Fruit fly (Drosophila melanogaster) whole organism, adult: ENCODE results near the gene CG14223.

Source experiments
- CG33017 ChIP-seq: fragments of 200-800 bp; sonication (Bioruptor generic); optimal IDR thresholded peaks from 2 replicates; lab custom pipeline; 2018; ENCODE audit warnings: missing biosample characterization, mild to moderate bottlenecking, missing genetic modification characterization, moderate library complexity
- CG7045 ChIP-seq: fragments of 200-800 bp; sonication (Bioruptor generic); optimal IDR thresholded peaks from 2 replicates; lab custom pipeline; 2017; ENCODE audit warnings: missing biosample characterization, mild to moderate bottlenecking, missing genetic modification characterization
- Clk ChIP-seq: fragments of 200-800 bp; sonication (Bioruptor generic); optimal IDR thresholded peaks from 2 replicates; lab custom pipeline; 2017; ENCODE audit warnings: missing biosample characterization, missing genetic modification characterization
- Crg-1 ChIP-seq: fragments of 200-800 bp; sonication (Bioruptor generic); optimal IDR thresholded peaks from 2 replicates; lab custom pipeline; 2016; ENCODE audit warnings: missing biosample characterization, missing genetic modification characterization
- cnc ChIP-seq, 2 experiments: fragments of >200 bp; optimal IDR thresholded peaks; 2 replicates each; lab custom pipeline; 2017
- kay ChIP-seq: fragments of 200-800 bp; sonication (Bioruptor generic); peaks from one replicate; lab custom pipeline; 2016; ENCODE audit warnings: missing biosample characterization, missing genetic modification characterization, borderline replicate concordance

DNA sequence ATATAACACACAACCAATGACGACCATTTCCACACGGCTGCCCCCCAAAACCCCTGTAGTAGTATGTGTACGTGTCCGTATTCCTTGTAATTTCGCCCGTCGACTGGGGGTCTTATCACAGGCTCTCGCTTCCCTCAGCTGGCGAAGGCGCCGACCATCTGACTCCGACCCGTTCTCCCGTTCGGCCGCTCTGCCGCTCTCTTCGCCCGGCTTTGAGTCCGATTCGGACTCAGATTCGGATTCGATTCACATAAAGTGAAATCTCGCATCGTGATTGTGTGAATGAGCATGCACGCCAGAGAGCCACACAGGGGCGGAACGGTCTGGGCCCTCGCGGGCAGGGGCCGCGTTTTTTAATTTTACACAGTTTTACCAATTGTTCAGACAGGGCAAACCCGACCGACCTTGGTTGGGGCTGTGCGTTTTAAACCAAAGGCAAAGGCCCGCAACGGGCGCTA is 1.9 kb upstream of the CG14223 start:
- TF ChIP-seq CG33017 (tag; lab: Kevin White, UChicago) = no peak
- TF ChIP-seq kay (GFP tag; lab: Kevin White, UChicago) = no peak
- no peak for TF ChIP-seq cnc (optimal IDR thresholded peaks at IDR 0.05; lab: Kevin White, UChicago)
- TF ChIP-seq Clk (GFP tag; lab: Kevin White, UChicago) = no peak
- no peak for TF ChIP-seq CG7045 (GFP tag; lab: Kevin White, UChicago)
- no peak for TF ChIP-seq Crg-1 (GFP tag; lab: Kevin White, UChicago)
